Worm (Caenorhabditis elegans): ENCODE data around the gene lhpp-1.

ce11 chrV:12088773-12089172 is 22.8 kb downstream of the lhpp-1 start, which contains the start of gene R07B7.12:
- TF ChIP-seq ref-1 (GFP tag; conservative IDR thresholded peaks at IDR 0.05) (no peak), flt-1 (GFP tag; IDR thresholded peaks at IDR 0.05) (no peak), klf-2 (GFP tag; conservative IDR thresholded peaks at IDR 0.05) (no peak), med-1 (GFP tag; optimal IDR thresholded peaks at IDR 0.05; ENCODE audit: insufficient read depth) (no peak), cog-1 (tag; optimal IDR thresholded peaks at IDR 0.05) (no peak), ztf-29 (GFP tag; IDR thresholded peaks at IDR 0.05) (no peak), tab-1 (GFP tag; IDR thresholded peaks at IDR 0.05) (no peak)

Measured in whole organism, midembryonic.